Fruit fly (Drosophila melanogaster): Measurements from ENCODE around the gene CG46320.

- no peak for TF ChIP-seq odd (GFP tag; optimal IDR thresholded peaks at IDR 0.05)
- no peak for TF ChIP-seq unc-4 (GFP tag; IDR thresholded peaks at IDR 0.05; ENCODE audit: partially characterized antibody)
- TF ChIP-seq CG30403 (GFP tag; optimal IDR thresholded peaks at IDR 0.05) = no peak
- TF ChIP-seq unpg (GFP tag; optimal IDR thresholded peaks at IDR 0.05) = no peak
- no peak for TF ChIP-seq CG11504 (tag; optimal IDR thresholded peaks at IDR 0.05)
- TF ChIP-seq Ptx1 (GFP tag; IDR thresholded peaks at IDR 0.05) = no peak
- TF ChIP-seq Oaz (GFP tag; IDR thresholded peaks at IDR 0.05) = no peak
- TF ChIP-seq dpn (GFP tag; optimal IDR thresholded peaks at IDR 0.05) = no peak
Measured at dm6 chr3L:5713031-5713430, 49.1 kb downstream of the CG46320 start, which contains the start of gene CG44521.
